Worm (Caenorhabditis elegans) whole organism, L4 larva: ENCODE data around the gene R08D7.7.

Experiments
- F10B5.3 ChIP-seq: sonication (generic microtip); optimal IDR thresholded peaks from 2 replicates; lab custom pipeline; 2016; ENCODE audit warnings: mild to moderate bottlenecking, missing genetic modification characterization, missing compliant biosample characterization
- F26F4.8 ChIP-seq: fragments of 200-800 bp; sonication (Bioruptor generic); conservative IDR thresholded peaks from 2 replicates; pipeline ENCODE4 v1.3.6; 2022; ENCODE audit warnings: missing genetic modification characterization, missing compliant biosample characterization
- F44E2.7 ChIP-seq: fragments of 200-800 bp; sonication (Bioruptor generic); IDR thresholded peaks from 2 replicates; pipeline ENCODE4 v2.1.2; 2022; ENCODE audit warnings: missing genetic modification characterization, missing compliant biosample characterization
- Y48G9A.11 ChIP-seq: fragments of 200-800 bp; sonication (Bioruptor generic); IDR thresholded peaks from 2 replicates; pipeline ENCODE4 v1.3.6; 2022; ENCODE audit warnings: missing genetic modification reagents, missing genetic modification characterization, missing compliant biosample characterization
- Y5F2A.4 ChIP-seq: fragments of 200-800 bp; sonication (Bioruptor generic); optimal IDR thresholded peaks from 2 replicates; lab custom pipeline; 2018; ENCODE audit warnings: mild to moderate bottlenecking, missing genetic modification characterization, missing compliant biosample characterization
- aha-1 ChIP-seq: fragments of 150-350 bp; peaks from one replicate; lab custom pipeline; 2014; ENCODE audit warnings: missing biosample characterization, missing genetic modification characterization
- arid-1 ChIP-seq: fragments of 200-800 bp; sonication (Bioruptor generic); conservative IDR thresholded peaks from 2 replicates; pipeline ENCODE4 v1.3.6; 2022; ENCODE audit warnings: missing genetic modification reagents, missing genetic modification characterization, missing compliant biosample characterization
- ceh-20 ChIP-seq: fragments of 200-800 bp; sonication (Bioruptor generic); IDR thresholded peaks from 2 replicates; pipeline ENCODE4 v1.3.6; 2022; ENCODE audit warnings: missing genetic modification reagents, missing genetic modification characterization, missing compliant biosample characterization
- ceh-82 ChIP-seq: sonication (generic microtip); optimal IDR thresholded peaks from 2 replicates; lab custom pipeline; 2017; ENCODE audit warnings: missing biosample characterization, missing genetic modification characterization
- cey-2 ChIP-seq: sonication (generic microtip); optimal IDR thresholded peaks from 3 replicates; lab custom pipeline; 2017; ENCODE audit warnings: missing genetic modification characterization, mild to moderate bottlenecking, missing compliant biosample characterization, antibody characterized with exemption, borderline replicate concordance; ENCODE audit not compliant: insufficient read depth
- ctbp-1 ChIP-seq: fragments of 200-800 bp; sonication (Bioruptor generic); IDR thresholded peaks from 2 replicates; pipeline ENCODE4 v1.3.6; 2022; ENCODE audit warnings: missing genetic modification reagents, missing genetic modification characterization, missing compliant biosample characterization
- duxl-1 ChIP-seq: sonication (generic microtip); optimal IDR thresholded peaks from 2 replicates; lab custom pipeline; 2016; ENCODE audit warnings: mild to moderate bottlenecking, missing genetic modification characterization, moderate library complexity, missing compliant biosample characterization; ENCODE audit not compliant: poor library complexity
- dve-1 ChIP-seq: sonication (generic microtip); optimal IDR thresholded peaks from 2 replicates; lab custom pipeline; 2017; ENCODE audit warnings: antibody characterized with exemption, mild to moderate bottlenecking, missing genetic modification characterization, missing compliant biosample characterization; ENCODE audit not compliant: insufficient read depth
- egl-43 ChIP-seq: fragments of 200-800 bp; sonication (Bioruptor generic); IDR thresholded peaks from 2 replicates; pipeline ENCODE4 v1.3.6; 2022; ENCODE audit warnings: missing genetic modification reagents, missing genetic modification characterization, missing compliant biosample characterization
- lin-38 ChIP-seq: fragments of 200-800 bp; sonication (Bioruptor generic); IDR thresholded peaks from 2 replicates; pipeline ENCODE4 v1.3.6; 2022; ENCODE audit warnings: missing genetic modification reagents, missing genetic modification characterization, missing compliant biosample characterization
- madf-5 ChIP-seq, 2 experiments: fragments of 200-800 bp; sonication (Bioruptor generic); IDR thresholded peaks; 2 replicates each; pipeline ENCODE4 v1.3.6; 2022; ENCODE audit warnings: missing compliant biosample characterization in 2 of 2, missing genetic modification characterization in 2 of 2
- mdt-29 ChIP-seq: fragments of 200-800 bp; sonication (Bioruptor generic); IDR thresholded peaks from 2 replicates; pipeline ENCODE4 v1.3.6; 2022; ENCODE audit warnings: missing genetic modification reagents, missing genetic modification characterization, missing compliant biosample characterization
- nhr-102 ChIP-seq: sonication (generic microtip); optimal IDR thresholded peaks from 2 replicates; lab custom pipeline; 2016; ENCODE audit warnings: mild to moderate bottlenecking, missing genetic modification characterization, moderate library complexity, missing compliant biosample characterization
- nhr-76 ChIP-seq: fragments of 150-350 bp; optimal IDR thresholded peaks from 2 replicates; lab custom pipeline; 2014; ENCODE audit warnings: missing biosample characterization, missing genetic modification characterization
- pqm-1 ChIP-seq: sonication (generic microtip); optimal IDR thresholded peaks from 2 replicates; lab custom pipeline; 2017; ENCODE audit warnings: missing biosample characterization, missing genetic modification characterization
- rbr-2 ChIP-seq: sonication (generic microtip); optimal IDR thresholded peaks from 2 replicates; lab custom pipeline; 2016; ENCODE audit warnings: missing genotype, missing genetic modification characterization, missing compliant biosample characterization
- snpc-1.2 ChIP-seq: fragments of 200-800 bp; sonication (Bioruptor generic); IDR thresholded peaks from 2 replicates; pipeline ENCODE4 v1.3.6; 2022; ENCODE audit warnings: missing genetic modification reagents, missing genetic modification characterization, missing compliant biosample characterization
- snpc-4 ChIP-seq: fragments of 150-350 bp; optimal IDR thresholded peaks from 2 replicates; lab custom pipeline; 2014; ENCODE audit warnings: missing biosample characterization, missing genetic modification characterization
- spr-3 ChIP-seq: fragments of 200-800 bp; sonication (Bioruptor generic); optimal IDR thresholded peaks from 2 replicates; lab custom pipeline; 2018; ENCODE audit warnings: mild to moderate bottlenecking, missing genetic modification characterization, missing compliant biosample characterization
- tra-1 ChIP-seq: fragments of 200-800 bp; sonication (Bioruptor generic); IDR thresholded peaks from 2 replicates; pipeline ENCODE4 v1.3.6; 2022; ENCODE audit warnings: missing genetic modification reagents, missing genetic modification characterization, missing compliant biosample characterization
- unc-62 ChIP-seq, 3 experiments: fragments of 150-350 bp in 1 of 3; sonication (generic microtip); optimal IDR thresholded peaks in 2 of 3; peaks in 1 of 3; 1 replicate in 1 of 3; 2 replicates in 2 of 3; lab custom pipeline; 2014 to 2017; ENCODE audit warnings: missing biosample characterization in 3 of 3, missing genetic modification characterization in 3 of 3, missing genetic modification reagents in 3 of 3, missing genotype in 1 of 3
- zip-2 ChIP-seq: fragments of 150-350 bp; optimal IDR thresholded peaks from 2 replicates; lab custom pipeline; 2014; ENCODE audit warnings: missing biosample characterization, missing genetic modification characterization
- ztf-7 ChIP-seq: fragments of 150-350 bp; optimal IDR thresholded peaks from 2 replicates; lab custom pipeline; 2014; ENCODE audit warnings: missing biosample characterization, missing genetic modification characterization

The R08D7.7 gene

ce11 chrIII:8996686-8997085 lies 6.8 kb downstream of the R08D7.7 start, which contains the start of gene skat-1:
Gene skat-1, minus strand, starts transcription at chrIII:8996786.
- TF ChIP-seq nhr-102 (tag; lab: Kevin White, UChicago) (peak; percentile 7), lin-38 (peak; percentile 21; the same call in 1 of the 2 replicates), ceh-20 (GFP tag; lab: Robert Waterston, UW) (no peak)

ce11 chrIII:8997821-8998220 lies 8.0 kb downstream of the R08D7.7 start:
- no peak for TF ChIP-seq rbr-2 (tag; lab: Kevin White, UChicago)
- TF ChIP-seq F44E2.7 (GFP tag; lab: Robert Waterston, UW), result no peak
- TF ChIP-seq pqm-1 (tag; lab: Kevin White, UChicago), result peak; percentile 80
- no peak for TF ChIP-seq spr-3
- no peak for TF ChIP-seq snpc-4 (tag; lab: Kevin White, UChicago)
- TF ChIP-seq madf-5 (GFP tag; IDR thresholded peaks at IDR 0.05; lab: Robert Waterston, UW), result 0 out of 4 replicates have a peak, but pooled peaks of 1 of the 2 experiments have one; percentile 0
- TF ChIP-seq duxl-1 (tag; lab: Kevin White, UChicago), result no peak
- TF ChIP-seq, all 104 proteins: peak for 2

DNA sequence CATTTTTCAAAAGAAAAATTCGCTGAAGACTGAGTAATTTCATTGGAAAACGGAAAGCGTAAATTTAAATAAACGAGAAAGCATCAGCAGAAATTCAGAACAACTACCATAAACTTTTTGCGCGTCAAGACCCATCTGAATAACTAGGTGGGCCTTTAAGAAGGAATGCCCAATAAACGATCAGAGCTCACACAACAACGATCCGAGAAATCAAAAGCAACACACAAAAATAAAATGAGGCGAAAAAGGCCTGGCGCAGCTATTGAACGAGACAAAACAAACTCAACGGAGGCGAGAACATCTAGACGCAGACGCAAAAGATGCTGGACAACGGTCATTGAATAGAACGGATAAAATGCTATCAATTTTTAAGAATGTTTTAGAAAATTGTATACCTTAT lies 9.0 kb downstream of the R08D7.7 start:
- TF ChIP-seq Y48G9A.11 (GFP tag; lab: Robert Waterston, UW) (no peak), snpc-1.2 (no peak), dve-1 (tag; lab: Kevin White, UChicago) (peak; percentile 5), unc-62 (GFP tag; optimal IDR thresholded peaks at IDR 0.05 in 1 of 2; lab: Kevin White, UChicago) (peak in 1 of 2 experiments; percentile 91), unc-62 (tag; optimal IDR thresholded peaks at IDR 0.05; lab: Kevin White, UChicago) (no peak), aha-1 (tag; lab: Kevin White, UChicago) (peak; percentile 57)

DNA sequence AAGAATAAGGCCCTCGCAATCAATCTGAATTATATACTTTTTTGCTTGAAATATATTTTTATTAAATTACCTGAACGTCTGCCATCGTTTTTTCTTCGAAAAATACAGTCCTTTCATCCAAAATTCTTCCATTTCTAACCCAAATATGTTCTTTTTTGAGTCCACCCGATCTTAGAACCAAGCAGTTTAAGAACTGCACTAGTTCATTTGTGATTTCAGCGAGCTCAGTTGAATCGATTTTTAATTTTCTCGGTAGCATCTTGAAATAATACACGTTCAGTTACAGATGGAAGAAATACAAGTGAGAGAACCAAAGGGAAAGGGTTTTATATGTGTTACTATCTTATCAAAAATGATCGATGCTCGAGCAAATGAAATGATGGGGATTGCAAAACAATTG lies 9.7 kb downstream of the R08D7.7 start, which contains the start of gene F59B2.3:
Gene F59B2.3, minus strand, starts transcription at position 259 of the 400 bp plus-strand sequence.
- TF ChIP-seq zip-2 (tag; lab: Kevin White, UChicago) (no peak), arid-1 (GFP tag; lab: Robert Waterston, UW) (0 out of 2 replicates have a peak, but pooled peaks have one; percentile 25), snpc-1.2 (no peak), F10B5.3 (tag; lab: Kevin White, UChicago) (no peak), pqm-1 (tag; lab: Kevin White, UChicago) (peak; percentile 35), F26F4.8 (GFP tag; lab: Robert Waterston, UW) (no peak), madf-5 (GFP tag; IDR thresholded peaks at IDR 0.05; lab: Robert Waterston, UW) (no peak), aha-1 (tag; lab: Kevin White, UChicago) (peak; percentile 68), mdt-29 (GFP tag; lab: Robert Waterston, UW) (no peak), Y5F2A.4 (GFP tag; lab: Kevin White, UChicago) (peak; percentile 4), tra-1 (GFP tag; lab: Robert Waterston, UW) (no peak), ceh-82 (tag; lab: Kevin White, UChicago) (no peak), ztf-7 (no peak), ctbp-1 (GFP tag; lab: Robert Waterston, UW) (no peak), lin-38 (0 out of 2 replicates have a peak, but pooled peaks have one; percentile 6), nhr-76 (no peak)
- TF ChIP-seq, all 104 proteins: peak for 5

DNA sequence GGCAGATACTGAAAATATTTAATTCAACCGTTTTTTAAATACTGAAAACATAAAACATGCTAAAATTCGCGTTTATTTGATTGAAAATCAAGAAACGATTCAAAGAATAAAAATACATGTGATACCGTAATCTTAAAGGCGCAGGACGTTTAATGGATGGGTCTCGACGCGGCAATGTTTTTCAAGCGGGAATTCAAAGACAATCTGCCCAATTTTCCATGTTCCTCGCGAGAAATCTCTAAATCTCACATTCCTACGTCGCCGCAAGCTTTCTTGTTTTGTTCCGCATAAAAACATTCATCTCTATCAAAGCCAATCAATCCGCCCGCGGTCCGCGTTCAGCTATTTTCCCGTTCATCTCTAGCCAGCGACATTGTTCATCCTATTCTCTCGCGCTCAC lies 11.6 kb downstream of the R08D7.7 start:
- TF ChIP-seq Y48G9A.11 (GFP tag; lab: Robert Waterston, UW) (no peak), lin-38 (0 out of 2 replicates have a peak, but pooled peaks have one; percentile 13), aha-1 (tag; lab: Kevin White, UChicago) (peak; percentile 51)

DNA sequence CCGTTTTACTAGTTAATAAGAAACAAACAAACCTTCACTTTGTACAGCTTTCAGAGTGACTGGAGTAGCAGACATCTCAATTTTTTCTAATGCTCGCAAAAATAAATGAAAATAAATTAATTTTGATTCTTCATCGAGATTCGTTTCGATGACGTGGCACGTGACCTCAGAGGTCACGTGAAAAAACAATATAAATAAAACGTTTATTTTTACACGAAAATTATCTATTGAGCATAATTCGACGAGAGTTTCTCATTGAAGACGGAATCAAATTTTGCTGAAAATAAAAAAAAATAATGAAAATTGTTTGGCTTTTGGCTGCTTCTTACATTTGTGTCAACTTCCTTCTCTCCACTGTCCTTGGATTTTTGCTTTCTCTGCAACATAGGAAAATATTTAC lies 12.0 kb downstream of the R08D7.7 start, which contains the start of gene rpn-6.2:
Gene rpn-6.2, minus strand, starts transcription at position 101 of the 400 bp plus-strand sequence.
- TF ChIP-seq ceh-20 (GFP tag; lab: Robert Waterston, UW), result no peak
- TF ChIP-seq cey-2 (tag; lab: Kevin White, UChicago), result no peak
- TF ChIP-seq egl-43 (GFP tag; lab: Robert Waterston, UW), result no peak
- TF ChIP-seq, all 104 proteins: peak for 0
